Fruit fly (Drosophila melanogaster): ENCODE data around the gene CG33783.

- no peak for TF ChIP-seq dac (GFP tag; optimal IDR thresholded peaks at IDR 0.05)
- no peak for TF ChIP-seq Ets96B (tag; optimal IDR thresholded peaks at IDR 0.05)
Measured at dm6 chr3R:10034995-10035446, 31.5 kb upstream of the CG33783 start.

Data from whole organism, prepupa.